Worm (Caenorhabditis elegans) whole organism, early embryonic: Measurements from ENCODE around the gene C34F11.8.

Experiments
- B0310.2 ChIP-seq: sonication (generic microtip); optimal IDR thresholded peaks from 2 replicates; lab custom pipeline; 2016; ENCODE audit warnings: mild to moderate bottlenecking, missing genetic modification characterization, missing compliant biosample characterization
- ama-1 ChIP-seq: fragments of 150-350 bp; optimal IDR thresholded peaks from 2 replicates; lab custom pipeline; 2014
- ceh-13 ChIP-seq: fragments of 200-800 bp; sonication (Bioruptor generic); optimal IDR thresholded peaks from 2 replicates; lab custom pipeline; 2018; ENCODE audit warnings: mild to moderate bottlenecking, missing genetic modification characterization, missing compliant biosample characterization
- ceh-36 ChIP-seq: sonication (generic microtip); optimal IDR thresholded peaks from 2 replicates; lab custom pipeline; 2016; ENCODE audit warnings: missing genetic modification characterization, inconsistent platforms, missing compliant biosample characterization
- ets-7 ChIP-seq: sonication (generic microtip); optimal IDR thresholded peaks from 2 replicates; lab custom pipeline; 2016; ENCODE audit warnings: missing genotype, missing genetic modification characterization, missing compliant biosample characterization
- flt-1 ChIP-seq: fragments of 200-800 bp; sonication (Bioruptor generic); IDR thresholded peaks from 2 replicates; pipeline ENCODE4 v1.3.6; 2022; ENCODE audit warnings: missing genetic modification characterization, missing compliant biosample characterization
- hmbx-1 ChIP-seq: sonication (generic microtip); optimal IDR thresholded peaks from 2 replicates; lab custom pipeline; 2016; ENCODE audit warnings: mild to moderate bottlenecking, missing genetic modification characterization, missing compliant biosample characterization

DNA sequence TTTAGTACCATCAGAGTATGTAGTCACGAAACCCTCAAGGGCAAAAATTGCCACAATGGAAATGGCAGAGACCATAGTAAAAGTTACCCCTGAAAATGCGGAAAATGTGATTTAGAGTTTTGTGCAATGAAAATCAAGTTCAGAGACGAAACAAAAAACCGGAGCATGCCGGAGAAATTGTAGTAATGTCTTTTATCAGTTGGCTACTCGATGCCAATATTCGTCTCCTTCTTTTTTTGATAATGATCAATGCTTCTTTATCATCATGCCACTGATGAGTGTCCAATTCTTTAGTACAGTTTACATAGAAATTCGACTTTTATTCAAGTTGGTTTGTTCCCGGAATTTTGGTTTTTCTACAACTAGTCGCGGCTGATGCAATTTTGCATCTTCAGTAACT, 25.0 kb upstream of the C34F11.8 start, which contains the start of gene pho-1:
- TF ChIP-seq ceh-36 (no peak), B0310.2 (tag; lab: Kevin White, UChicago) (no peak), flt-1 (GFP tag; lab: Robert Waterston, UW) (no peak), ama-1 (lab: Kevin White, UChicago) (no peak), ets-7 (no peak), hmbx-1 (tag; lab: Kevin White, UChicago) (no peak), ceh-13 (GFP tag; lab: Kevin White, UChicago) (no peak)
